Fruit fly (Drosophila melanogaster): Measurements from ENCODE around the gene Prp4k.
A peak's percentile ranks its signal among the peaks of the same experiment; 100 is the strongest.

Prp4k gene

dm6 chr3L:178913-179488 is 32.3 kb downstream of the Prp4k start, which contains the start of gene Vdup1 (continued):
- TF ChIP-seq TFAM (GFP tag; optimal IDR thresholded peaks at IDR 0.05): no peak

dm6 chr3L:178445-178844 is 32.8 kb downstream of the Prp4k start:
- TF ChIP-seq Kr (GFP tag; optimal IDR thresholded peaks at IDR 0.05): peak; percentile 4
- no peak for TF ChIP-seq stc (GFP tag; IDR thresholded peaks at IDR 0.05)
- TF ChIP-seq CG4424 (GFP tag; optimal IDR thresholded peaks at IDR 0.05): no peak
- TF ChIP-seq Med (GFP tag): peak; percentile 57
- TF ChIP-seq CG14014 (GFP tag; IDR thresholded peaks at IDR 0.05): peak; percentile 23; the same call in 1 of the 2 replicates
- no peak for TF ChIP-seq aop (GFP tag; IDR thresholded peaks at IDR 0.05)
- peak; percentile 14 for TF ChIP-seq CG12769 (tag; optimal IDR thresholded peaks at IDR 0.05)
- peak; percentile 80 for TF ChIP-seq Deaf1 (tag; optimal IDR thresholded peaks at IDR 0.05)
- no peak for TF ChIP-seq CG15479 (GFP tag; optimal IDR thresholded peaks at IDR 0.05)
- TF ChIP-seq CG9437 (GFP tag; optimal IDR thresholded peaks at IDR 0.05): no peak
- TF ChIP-seq kni (GFP tag; optimal IDR thresholded peaks at IDR 0.05): peak; percentile 56
- TF ChIP-seq Trl (optimal IDR thresholded peaks at IDR 0.05): peak in 1 of 2 experiments; percentile 39
- TF ChIP-seq Trl (GFP tag; optimal IDR thresholded peaks at IDR 0.05): no peak
- TF ChIP-seq chinmo (GFP tag; IDR thresholded peaks at IDR 0.05; ENCODE audit: partially characterized antibody): peak; percentile 84; the same call in 3 of the 4 replicates
- no peak for TF ChIP-seq CG43689 (GFP tag; IDR thresholded peaks at IDR 0.05)
- TF ChIP-seq CG12659 (GFP tag; optimal IDR thresholded peaks at IDR 0.05): peak; percentile 16
- TF ChIP-seq z (GFP tag; IDR thresholded peaks at IDR 0.05): peak; percentile 70
- TF ChIP-seq CG13894 (tag; optimal IDR thresholded peaks at IDR 0.05): peak; percentile 56
- TF ChIP-seq CG15073 (GFP tag; optimal IDR thresholded peaks at IDR 0.05): no peak
- TF ChIP-seq Pdp1 (GFP tag; optimal IDR thresholded peaks at IDR 0.05): peak in 1 of 2 experiments; percentile 88
- TF ChIP-seq lbe (GFP tag; optimal IDR thresholded peaks at IDR 0.05): peak; percentile 46
- TF ChIP-seq Jarid2 (GFP tag; optimal IDR thresholded peaks at IDR 0.05): peak; percentile 62
- peak; percentile 47 for TF ChIP-seq sens (GFP tag)
- TF ChIP-seq CG17385 (GFP tag; optimal IDR thresholded peaks at IDR 0.05): peak; percentile 6

dm6 chr3L:177938-178337 is 33.3 kb downstream of the Prp4k start:
- TF ChIP-seq CG16813 (GFP tag; IDR thresholded peaks at IDR 0.05; ENCODE audit: partially characterized antibody) (0 out of 3 replicates have a peak, but pooled peaks have one; percentile 33), Scr (GFP tag; IDR thresholded peaks at IDR 0.05; ENCODE audit: partially characterized antibody) (peak; percentile 38; the same call in 1 of the 2 replicates), CG8290 (GFP tag; optimal IDR thresholded peaks at IDR 0.05) (no peak), CG8290 (tag; optimal IDR thresholded peaks at IDR 0.05) (no peak), CG3838 (GFP tag; optimal IDR thresholded peaks at IDR 0.05) (no peak), Hmr (GFP tag; optimal IDR thresholded peaks at IDR 0.05) (no peak), BEAF-32 (GFP tag; optimal IDR thresholded peaks at IDR 0.05) (peak; percentile 40), CG34376 (GFP tag; optimal IDR thresholded peaks at IDR 0.05) (no peak), prd (optimal IDR thresholded peaks at IDR 0.05) (no peak), prd (GFP tag; IDR thresholded peaks at IDR 0.05) (no peak), sna (GFP tag; IDR thresholded peaks at IDR 0.05; ENCODE audit: partially characterized antibody) (peak; percentile 36; the same call in 1 of the 2 replicates), hb (GFP tag; IDR thresholded peaks at IDR 0.05; ENCODE audit: partially characterized antibody) (no peak), HLH4C (GFP tag; IDR thresholded peaks at IDR 0.05; ENCODE audit: partially characterized antibody) (0 out of 3 replicates have a peak, but pooled peaks have one; percentile 21), Mad (GFP tag; optimal IDR thresholded peaks at IDR 0.05) (no peak), row (GFP tag; IDR thresholded peaks at IDR 0.05) (0 out of 3 replicates have a peak, but pooled peaks have one; percentile 15), Bdp1 (GFP tag; optimal IDR thresholded peaks at IDR 0.05) (no peak), CG6683 (GFP tag; optimal IDR thresholded peaks at IDR 0.05) (no peak), Dll (GFP tag; IDR thresholded peaks at IDR 0.05; ENCODE audit: partially characterized antibody) (peak; percentile 70), vvl (GFP tag; IDR thresholded peaks at IDR 0.05) (0 out of 2 replicates have a peak, but pooled peaks have one; percentile 17), pita (GFP tag; optimal IDR thresholded peaks at IDR 0.05) (no peak), Doc3 (GFP tag; IDR thresholded peaks at IDR 0.05; ENCODE audit: partially characterized antibody) (peak; percentile 25; the same call in 1 of the 3 replicates), CG17568 (GFP tag; optimal IDR thresholded peaks at IDR 0.05) (no peak), Sry-β (GFP tag; optimal IDR thresholded peaks at IDR 0.05) (peak; percentile 67)

Data from whole organism, embryonic.